Fruit fly (Drosophila melanogaster) whole organism, embryonic: ENCODE data around the gene CG7079.

Source experiments
- Aef1 ChIP-seq: fragments of 200-800 bp; sonication (Bioruptor generic); IDR thresholded peaks from 3 replicates; pipeline ENCODE4 v1.3.6; 2022; ENCODE audit warnings: missing biosample characterization, missing genetic modification characterization
- CG10147 ChIP-seq: fragments of 200-800 bp; sonication (Bioruptor generic); optimal IDR thresholded peaks from 2 replicates; lab custom pipeline; 2019; ENCODE audit warnings: missing biosample characterization, mild to moderate bottlenecking, missing genetic modification characterization, moderate library complexity
- CG10366 ChIP-seq: fragments of 200-800 bp; sonication (Bioruptor generic); IDR thresholded peaks from 2 replicates; pipeline ENCODE4 v1.3.6; 2022; ENCODE audit warnings: missing biosample characterization, missing genetic modification characterization
- CG10979 ChIP-seq: fragments of 200-800 bp; sonication (Bioruptor generic); optimal IDR thresholded peaks from 2 replicates; lab custom pipeline; 2018; ENCODE audit warnings: missing biosample characterization, mild to moderate bottlenecking, missing genetic modification characterization, moderate library complexity
- CG13775 ChIP-seq: fragments of 200-800 bp; sonication (Bioruptor generic); optimal IDR thresholded peaks from 3 replicates; lab custom pipeline; 2017; ENCODE audit warnings: missing biosample characterization, mild to moderate bottlenecking, missing genetic modification characterization
- CG15601 ChIP-seq: fragments of 200-800 bp; sonication (Bioruptor generic); optimal IDR thresholded peaks from 3 replicates; lab custom pipeline; 2019; ENCODE audit warnings: missing biosample characterization, mild to moderate bottlenecking, missing genetic modification characterization, moderate library complexity
- CG17361 ChIP-seq: fragments of 200-800 bp; sonication (Bioruptor generic); IDR thresholded peaks from 3 replicates; pipeline ENCODE4 v1.3.6; 2022; ENCODE audit warnings: missing biosample characterization, missing genetic modification characterization
- CG18011 ChIP-seq: fragments of 200-800 bp; sonication (Bioruptor generic); optimal IDR thresholded peaks from 2 replicates; lab custom pipeline; 2017; ENCODE audit warnings: missing biosample characterization, missing genetic modification characterization, mild to moderate bottlenecking, moderate library complexity, missing genotype
- CG2875 ChIP-seq: fragments of 200-800 bp; sonication (Bioruptor generic); optimal IDR thresholded peaks from 2 replicates; lab custom pipeline; 2017; ENCODE audit warnings: missing biosample characterization, mild to moderate bottlenecking, missing genetic modification characterization, missing genetic modification reagents
- CG32767 ChIP-seq: fragments of 200-800 bp; sonication (Bioruptor generic); IDR thresholded peaks from 2 replicates; pipeline ENCODE4 v1.3.6; 2022; ENCODE audit warnings: missing biosample characterization, missing genetic modification characterization
- CG4360 ChIP-seq: fragments of 200-800 bp; sonication (Bioruptor generic); IDR thresholded peaks from 2 replicates; pipeline ENCODE4 v1.3.6; 2022; ENCODE audit warnings: missing biosample characterization, missing genetic modification characterization
- CG4617 ChIP-seq: fragments of 200-800 bp; sonication (Bioruptor generic); optimal IDR thresholded peaks from 3 replicates; lab custom pipeline; 2016; ENCODE audit warnings: missing biosample characterization, missing genetic modification characterization, borderline replicate concordance
- CG7928 ChIP-seq: fragments of 200-800 bp; sonication (Bioruptor generic); optimal IDR thresholded peaks from 2 replicates; lab custom pipeline; 2017; ENCODE audit warnings: missing biosample characterization, mild to moderate bottlenecking, missing genetic modification characterization
- CG8281 ChIP-seq: fragments of 200-800 bp; sonication (Bioruptor generic); optimal IDR thresholded peaks from 2 replicates; lab custom pipeline; 2018; ENCODE audit warnings: missing biosample characterization, mild to moderate bottlenecking, missing genetic modification characterization, moderate library complexity
- Drgx ChIP-seq: fragments of 200-800 bp; sonication (Bioruptor generic); IDR thresholded peaks from 2 replicates; pipeline ENCODE4 v1.3.6; 2022; ENCODE audit warnings: missing biosample characterization, missing genetic modification characterization
- Elba2 ChIP-seq: fragments of 200-800 bp; sonication (Bioruptor generic); optimal IDR thresholded peaks from 3 replicates; lab custom pipeline; 2016; ENCODE audit warnings: missing biosample characterization, missing genetic modification characterization
- HHEX ChIP-seq: fragments of 200-800 bp; sonication (Bioruptor generic); optimal IDR thresholded peaks from 3 replicates; lab custom pipeline; 2017; ENCODE audit warnings: missing biosample characterization, mild to moderate bottlenecking, missing genetic modification characterization, missing genetic modification reagents
- Jarid2 ChIP-seq: fragments of 200-800 bp; sonication (Bioruptor generic); optimal IDR thresholded peaks from 3 replicates; lab custom pipeline; 2017; ENCODE audit warnings: mild to moderate bottlenecking, missing biosample characterization, missing genetic modification reagents, missing genetic modification characterization
- Meics ChIP-seq: fragments of 200-800 bp; sonication (Bioruptor generic); optimal IDR thresholded peaks from 2 replicates; lab custom pipeline; 2017; ENCODE audit warnings: missing biosample characterization, mild to moderate bottlenecking, missing genetic modification characterization
- Ptx1 ChIP-seq: fragments of 200-800 bp; sonication (Bioruptor generic); IDR thresholded peaks from 2 replicates; pipeline ENCODE4 v1.3.6; 2022; ENCODE audit warnings: missing biosample characterization, missing genetic modification characterization
- Xrp1 ChIP-seq: fragments of 200-800 bp; sonication (Bioruptor generic); IDR thresholded peaks from 2 replicates; pipeline ENCODE4 v1.3.6; 2022; ENCODE audit warnings: missing biosample characterization, missing genetic modification characterization
- abd-A ChIP-seq: fragments of 200-800 bp; sonication (Bioruptor generic); optimal IDR thresholded peaks from 3 replicates; lab custom pipeline; 2019; ENCODE audit warnings: missing biosample characterization, mild to moderate bottlenecking, missing genetic modification characterization, moderate library complexity
- ac ChIP-seq: fragments of 200-800 bp; sonication (Bioruptor generic); optimal IDR thresholded peaks from 3 replicates; lab custom pipeline; 2017; ENCODE audit warnings: missing biosample characterization, mild to moderate bottlenecking, missing genetic modification characterization
- al ChIP-seq: fragments of 200-800 bp; sonication (Bioruptor generic); IDR thresholded peaks from 2 replicates; pipeline ENCODE4 v1.3.6; 2022; ENCODE audit warnings: missing biosample characterization, missing genetic modification characterization
- caup ChIP-seq: fragments of 200-800 bp; sonication (Bioruptor generic); optimal IDR thresholded peaks from 3 replicates; lab custom pipeline; 2017; ENCODE audit warnings: missing biosample characterization, mild to moderate bottlenecking, missing genetic modification characterization, moderate library complexity; ENCODE audit not compliant: severe bottlenecking
- cwo ChIP-seq: fragments of 200-800 bp; sonication (Bioruptor generic); optimal IDR thresholded peaks from 3 replicates; lab custom pipeline; 2017; ENCODE audit warnings: missing biosample characterization, missing genetic modification characterization, mild to moderate bottlenecking, moderate library complexity, missing genetic modification reagents
- dati ChIP-seq: fragments of 200-800 bp; sonication (Bioruptor generic); IDR thresholded peaks from 2 replicates; pipeline ENCODE4 v1.3.6; 2022; ENCODE audit warnings: missing biosample characterization, missing genetic modification characterization
- dmrt99B ChIP-seq: fragments of 200-800 bp; sonication (Bioruptor generic); optimal IDR thresholded peaks from 2 replicates; lab custom pipeline; 2018; ENCODE audit warnings: missing biosample characterization, mild to moderate bottlenecking, missing genetic modification characterization, moderate library complexity
- exex ChIP-seq: fragments of 200-800 bp; sonication (Bioruptor generic); optimal IDR thresholded peaks from 4 replicates; lab custom pipeline; 2018; ENCODE audit warnings: missing biosample characterization, mild to moderate bottlenecking, missing genetic modification characterization, moderate library complexity
- gcm ChIP-seq: fragments of 200-800 bp; sonication (Bioruptor generic); optimal IDR thresholded peaks from 2 replicates; lab custom pipeline; 2019; ENCODE audit warnings: missing biosample characterization, mild to moderate bottlenecking, missing genetic modification characterization, moderate library complexity
- inv ChIP-seq: fragments of 200-800 bp; sonication (Bioruptor generic); IDR thresholded peaks from 2 replicates; pipeline ENCODE4 v1.3.6; 2022; ENCODE audit warnings: missing biosample characterization, missing genetic modification characterization; ENCODE audit not compliant: partially characterized antibody
- lilli ChIP-seq: fragments of 200-800 bp; sonication (Bioruptor generic); optimal IDR thresholded peaks from 3 replicates; lab custom pipeline; 2016; ENCODE audit warnings: missing biosample characterization, missing genetic modification characterization
- mirr ChIP-seq: fragments of 200-800 bp; sonication (Bioruptor generic); optimal IDR thresholded peaks from 3 replicates; lab custom pipeline; 2018; ENCODE audit warnings: missing biosample characterization, mild to moderate bottlenecking, missing genetic modification characterization
- nom ChIP-seq: fragments of 200-800 bp; sonication (Bioruptor generic); optimal IDR thresholded peaks from 2 replicates; lab custom pipeline; 2017; ENCODE audit warnings: missing biosample characterization, missing genetic modification characterization, mild to moderate bottlenecking, moderate library complexity, missing genetic modification reagents
- odd ChIP-seq: fragments of 200-800 bp; sonication (Bioruptor generic); optimal IDR thresholded peaks from 2 replicates; lab custom pipeline; 2017; ENCODE audit warnings: missing biosample characterization, mild to moderate bottlenecking, missing genetic modification characterization
- pan ChIP-seq, 4 experiments: fragments of >200 bp in 3 of 4; fragments of 200-800 bp in 1 of 4; sonication (Bioruptor generic) in 1 of 4; optimal IDR thresholded peaks in 3 of 4; IDR thresholded peaks in 1 of 4; 2 replicates each; pipeline versions ENCODE4 v1.3.6 to Lab custom; 2017 to 2022; ENCODE audit warnings: missing biosample characterization in 2 of 4, missing genetic modification characterization in 2 of 4, mixed read lengths in 1 of 4
- rib ChIP-seq: fragments of 200-800 bp; sonication (Bioruptor generic); IDR thresholded peaks from 2 replicates; pipeline ENCODE4 v1.3.6; 2022; ENCODE audit warnings: missing biosample characterization, missing genetic modification characterization
- sens ChIP-seq: fragments of 200-800 bp; sonication (Bioruptor generic); peaks from one replicate; lab custom pipeline; 2016; ENCODE audit warnings: missing biosample characterization, missing genetic modification characterization
- sens-2 ChIP-seq: fragments of 200-800 bp; sonication (Bioruptor generic); IDR thresholded peaks from 2 replicates; pipeline ENCODE4 v1.3.6; 2022; ENCODE audit warnings: missing biosample characterization, missing genetic modification characterization
- so ChIP-seq: fragments of 200-800 bp; sonication (Bioruptor generic); IDR thresholded peaks from 3 replicates; pipeline ENCODE4 v1.3.6; 2022; ENCODE audit warnings: missing biosample characterization, missing genetic modification characterization
- sob ChIP-seq: fragments of 200-800 bp; sonication (Bioruptor generic); IDR thresholded peaks from 2 replicates; pipeline ENCODE4 v1.3.6; 2022; ENCODE audit warnings: missing biosample characterization, missing genetic modification characterization
- ssp ChIP-seq: fragments of 200-800 bp; sonication (Bioruptor generic); IDR thresholded peaks from 2 replicates; pipeline ENCODE4 v1.3.6; 2022; ENCODE audit warnings: missing biosample characterization, missing genetic modification characterization
- sug ChIP-seq: fragments of 200-800 bp; optimal IDR thresholded peaks from 2 replicates; lab custom pipeline; 2019; ENCODE audit warnings: missing biosample characterization, mild to moderate bottlenecking, missing genetic modification characterization, moderate library complexity
- vnd ChIP-seq: fragments of 200-800 bp; sonication (Bioruptor generic); IDR thresholded peaks from 3 replicates; pipeline ENCODE4 v1.3.6; 2022; ENCODE audit warnings: missing biosample characterization, missing genetic modification characterization; ENCODE audit not compliant: partially characterized antibody
- vvl ChIP-seq: fragments of 200-800 bp; sonication (Bioruptor generic); IDR thresholded peaks from 2 replicates; pipeline ENCODE4 v1.3.6; 2022; ENCODE audit warnings: missing biosample characterization, missing genetic modification characterization

CG7079 gene

DNA sequence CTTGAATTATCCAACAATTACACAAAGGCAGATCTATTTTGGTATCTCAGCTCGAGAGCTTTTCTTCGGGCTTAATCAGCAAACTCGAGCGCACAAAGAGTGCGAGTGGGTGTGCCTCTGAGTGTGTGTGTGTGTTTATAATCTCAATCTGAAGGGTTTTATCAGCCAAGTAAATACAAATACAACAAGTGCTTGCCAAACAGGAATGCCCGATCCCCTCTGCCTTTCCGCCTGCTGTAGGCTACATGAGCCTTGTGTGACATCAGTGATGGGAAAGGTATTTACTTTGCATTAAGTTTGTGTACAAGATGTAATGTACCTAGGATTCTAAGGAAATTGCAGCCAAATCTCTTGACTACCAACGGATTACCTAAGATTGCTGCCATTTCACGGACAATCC lies 40.8 kb upstream of the CG7079 start:
- 0 out of 2 replicates have a peak, but pooled peaks have one; percentile 12 for TF ChIP-seq Xrp1
- no peak for TF ChIP-seq vnd
- TF ChIP-seq nom: peak; percentile 6
- TF ChIP-seq Drgx: peak; percentile 52; the same call in 1 of the 2 replicates
- TF ChIP-seq sens (GFP tag; lab: Kevin White, UChicago): peak; percentile 24

DNA sequence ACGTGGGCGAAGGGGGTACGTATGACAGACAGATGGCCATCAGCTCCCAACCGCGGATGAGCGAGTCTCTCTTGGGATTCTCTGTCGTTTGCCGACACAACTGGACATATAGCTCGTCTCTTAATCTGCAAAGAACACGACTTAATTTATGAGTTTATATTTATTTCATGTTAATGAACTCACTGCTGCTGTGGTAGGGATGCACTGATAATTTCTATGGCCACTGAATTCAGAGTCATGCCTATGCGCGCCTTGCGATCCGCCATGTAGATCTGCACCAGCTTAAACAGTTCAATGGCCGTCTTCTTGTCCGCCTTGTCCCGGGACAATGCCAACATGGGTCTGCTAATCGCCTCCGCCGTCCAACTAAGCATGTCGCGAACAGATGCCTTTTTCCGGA lies 36.4 kb upstream of the CG7079 start:
- TF ChIP-seq odd (GFP tag; lab: Kevin White, UChicago): no peak

DNA sequence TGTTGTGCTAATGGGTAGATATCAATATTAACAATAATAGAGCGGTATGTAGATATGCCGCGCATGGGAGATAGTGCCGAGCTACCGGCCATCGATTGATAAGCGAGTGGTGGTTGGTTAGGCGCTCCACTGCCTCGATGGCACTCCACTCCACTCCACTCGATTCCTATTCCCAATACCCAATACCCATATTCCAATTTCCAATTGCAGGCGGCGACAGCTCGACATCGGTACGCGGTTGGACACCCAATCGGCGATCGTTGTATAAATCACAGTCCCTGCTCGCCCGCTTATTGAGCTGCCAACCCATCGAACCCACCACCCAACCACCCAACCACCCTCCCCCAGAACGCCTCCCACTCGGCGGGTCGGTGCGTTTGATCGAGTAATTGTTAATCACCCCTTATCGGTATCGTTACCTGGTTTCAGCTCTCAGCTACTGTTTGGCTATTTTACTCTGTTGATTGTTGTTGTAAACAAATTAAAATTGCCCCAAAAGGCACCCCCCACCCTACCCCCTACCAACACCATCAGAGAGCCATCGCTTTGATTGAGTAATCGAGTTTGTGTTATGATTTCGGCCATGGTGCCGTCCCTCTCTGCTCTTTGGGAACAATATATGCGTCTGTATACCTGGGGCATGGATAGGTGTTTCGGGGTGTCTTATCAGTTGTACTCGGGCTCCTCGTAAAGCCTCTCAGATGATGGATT lies 32.4 kb upstream of the CG7079 start, which contains the start of gene HHEX:
TSS of gene HHEX (minus strand) at position 51 of the 711 bp plus-strand sequence.
- peak; percentile 59; the same call in 2 of the 3 replicates for TF ChIP-seq Aef1 (GFP tag; lab: Robert Waterston, UW)
- no peak for TF ChIP-seq Elba2 (GFP tag; lab: Kevin White, UChicago)
- no peak for TF ChIP-seq CG2875
- peak; percentile 98 for TF ChIP-seq sug (tag; lab: Kevin White, UChicago)
- TF ChIP-seq caup (GFP tag; lab: Kevin White, UChicago): peak; percentile 16
- TF ChIP-seq sens-2: peak; percentile 76
- peak; percentile 87 for TF ChIP-seq mirr (GFP tag; lab: Kevin White, UChicago)
- no peak for TF ChIP-seq CG7928 (GFP tag; lab: Kevin White, UChicago)
- no peak for TF ChIP-seq CG4617
- TF ChIP-seq so (GFP tag; lab: Robert Waterston, UW): no peak
- TF ChIP-seq exex (tag; lab: Kevin White, UChicago): peak; percentile 99
- no peak for TF ChIP-seq al (GFP tag; lab: Robert Waterston, UW)
- 0 out of 2 replicates have a peak, but pooled peaks have one; percentile 14 for TF ChIP-seq CG32767 (GFP tag; lab: Robert Waterston, UW)
- TF ChIP-seq Jarid2 (GFP tag; lab: Kevin White, UChicago): peak; percentile 7
- TF ChIP-seq CG17361 (GFP tag; lab: Robert Waterston, UW): no peak
- no peak for TF ChIP-seq CG10366 (GFP tag; lab: Robert Waterston, UW)
- no peak for TF ChIP-seq dati (GFP tag; lab: Robert Waterston, UW)
- no peak for TF ChIP-seq Meics (GFP tag; lab: Kevin White, UChicago)
- 0 out of 2 replicates have a peak, but pooled peaks have one; percentile 10 for TF ChIP-seq rib
- no peak for TF ChIP-seq ssp (GFP tag; lab: Robert Waterston, UW)
- no peak for TF ChIP-seq abd-A (tag; lab: Kevin White, UChicago)
- TF ChIP-seq CG18011 (GFP tag; lab: Kevin White, UChicago): no peak
- no peak for TF ChIP-seq dmrt99B (tag; lab: Kevin White, UChicago)
- no peak for TF ChIP-seq vvl (GFP tag; lab: Robert Waterston, UW)
- no peak for TF ChIP-seq CG10979 (tag; lab: Kevin White, UChicago)
- no peak for TF ChIP-seq gcm (GFP tag; lab: Kevin White, UChicago)
- TF ChIP-seq pan (optimal IDR thresholded peaks at IDR 0.05; lab: Kevin White, UChicago): no peak
- TF ChIP-seq pan (GFP tag; optimal IDR thresholded peaks at IDR 0.05 in 1 of 2, IDR thresholded peaks at IDR 0.05 in 1 of 2): peak in 1 of 2 experiments; percentile 82
- no peak for TF ChIP-seq CG10147
- TF ChIP-seq CG13775 (GFP tag; lab: Kevin White, UChicago): no peak
- TF ChIP-seq CG15601 (tag; lab: Kevin White, UChicago): peak; percentile 4
- TF ChIP-seq ac (GFP tag; lab: Kevin White, UChicago): no peak
- no peak for TF ChIP-seq lilli
- TF ChIP-seq inv: no peak
- TF ChIP-seq Ptx1 (GFP tag; lab: Robert Waterston, UW): peak; percentile 43
- TF ChIP-seq CG8281 (tag; lab: Kevin White, UChicago): no peak
- 0 out of 2 replicates have a peak, but pooled peaks have one; percentile 19 for TF ChIP-seq sob
- peak; percentile 41 for TF ChIP-seq HHEX (GFP tag; lab: Kevin White, UChicago)
- TF ChIP-seq CG4360 (GFP tag; lab: Robert Waterston, UW): peak; percentile 34; the same call in 1 of the 2 replicates
- peak; percentile 12 for TF ChIP-seq cwo (GFP tag; lab: Kevin White, UChicago)
